Worm (Caenorhabditis elegans): ENCODE data around the gene T28F12.1.

DNA sequence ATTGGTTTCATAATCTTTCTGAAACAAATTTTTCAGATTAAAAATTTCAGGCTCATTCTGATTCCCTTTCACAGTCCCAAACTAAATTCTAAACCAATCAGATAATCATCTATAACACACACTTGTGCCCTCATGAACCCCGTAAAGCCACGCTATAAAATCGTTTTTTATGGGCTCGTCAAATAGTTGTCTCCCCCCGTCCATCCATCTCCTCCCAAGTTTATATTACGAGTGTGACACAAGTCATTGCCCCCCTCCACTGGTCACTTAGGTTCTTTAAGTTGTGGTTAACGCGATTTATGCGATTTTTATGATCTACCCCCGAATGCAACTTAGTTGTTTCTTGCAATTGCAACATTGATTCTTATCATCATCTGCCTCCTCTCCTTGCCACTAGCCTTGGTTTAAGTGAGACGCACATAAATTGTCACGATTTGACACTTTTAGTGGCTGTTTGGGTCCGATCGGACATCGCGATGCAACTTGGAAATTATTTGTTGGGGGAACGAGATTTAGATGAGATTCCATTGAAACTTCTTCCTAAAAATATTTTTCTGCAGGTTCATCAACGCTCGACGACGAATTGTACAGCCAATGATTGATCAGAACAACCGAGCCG is 3.4 kb upstream of the T28F12.1 start:
- TF ChIP-seq ZK337.2 (GFP tag; IDR thresholded peaks at IDR 0.05) (no peak), pha-4 (GFP tag; IDR thresholded peaks at IDR 0.05) (no peak), pha-4 (tag; optimal IDR thresholded peaks at IDR 0.05) (no peak), ces-1 (GFP tag; optimal IDR thresholded peaks at IDR 0.05) (no peak), mdl-1 (tag; optimal IDR thresholded peaks at IDR 0.05) (no peak), nhr-11 (tag; optimal IDR thresholded peaks at IDR 0.05) (no peak), snpc-4 (tag; optimal IDR thresholded peaks at IDR 0.05) (no peak), nhr-77 (tag; optimal IDR thresholded peaks at IDR 0.05) (no peak), ztf-11 (tag; optimal IDR thresholded peaks at IDR 0.05) (no peak), lin-1 (GFP tag; IDR thresholded peaks at IDR 0.05) (no peak), ama-1 (optimal IDR thresholded peaks at IDR 0.05) (no peak)
